Fruit fly (Drosophila melanogaster) whole organism, embryonic: ENCODE measurements around the gene CG31233.
"Not testable (repeated sequence)": the region's sequence is repeated elsewhere in the genome, so short reads cannot be mapped to it uniquely, and the experiment has no call there.

Experiments used
- Aef1 ChIP-seq: fragments of 200-800 bp; sonication (Bioruptor generic); IDR thresholded peaks from 3 replicates; pipeline ENCODE4 v1.3.6; 2022; ENCODE audit warnings: missing biosample characterization, missing genetic modification characterization
- Antp ChIP-seq: fragments of 200-800 bp; sonication (Bioruptor generic); optimal IDR thresholded peaks from 3 replicates; lab custom pipeline; 2016; ENCODE audit warnings: missing biosample characterization, missing genetic modification characterization
- Atf-2 ChIP-seq: fragments of 200-800 bp; sonication (Bioruptor generic); optimal IDR thresholded peaks from 2 replicates; lab custom pipeline; 2016; ENCODE audit warnings: missing biosample characterization, missing genetic modification characterization
- Blimp-1 ChIP-seq: fragments of 200-800 bp; sonication (Bioruptor generic); optimal IDR thresholded peaks from 3 replicates; lab custom pipeline; 2018; ENCODE audit warnings: missing biosample characterization, missing genetic modification characterization, mild to moderate bottlenecking, moderate library complexity, missing genetic modification reagents
- CG10366 ChIP-seq: fragments of 200-800 bp; sonication (Bioruptor generic); IDR thresholded peaks from 2 replicates; pipeline ENCODE4 v1.3.6; 2022; ENCODE audit warnings: missing biosample characterization, missing genetic modification characterization
- CG10979 ChIP-seq: fragments of 200-800 bp; sonication (Bioruptor generic); optimal IDR thresholded peaks from 2 replicates; lab custom pipeline; 2018; ENCODE audit warnings: missing biosample characterization, mild to moderate bottlenecking, missing genetic modification characterization, moderate library complexity
- CG11085 ChIP-seq: fragments of 200-800 bp; sonication (Bioruptor generic); IDR thresholded peaks from 2 replicates; pipeline ENCODE4 v1.3.6; 2022; ENCODE audit warnings: missing biosample characterization, missing genetic modification characterization
- CG12744 ChIP-seq: fragments of 200-800 bp; sonication (Bioruptor generic); optimal IDR thresholded peaks from 2 replicates; lab custom pipeline; 2016; ENCODE audit warnings: missing biosample characterization, missing genetic modification characterization
- CG1603 ChIP-seq: fragments of 200-800 bp; sonication (Bioruptor generic); optimal IDR thresholded peaks from 2 replicates; lab custom pipeline; 2019; ENCODE audit warnings: missing biosample characterization, mild to moderate bottlenecking, missing genetic modification characterization, moderate library complexity
- CG17328 ChIP-seq: fragments of 200-800 bp; sonication (Bioruptor generic); IDR thresholded peaks from 2 replicates; pipeline ENCODE4 v1.3.6; 2022; ENCODE audit warnings: missing biosample characterization, missing genetic modification characterization
- CG17912 ChIP-seq: fragments of 200-800 bp; sonication (Bioruptor generic); optimal IDR thresholded peaks from 2 replicates; lab custom pipeline; 2018; ENCODE audit warnings: missing biosample characterization, mild to moderate bottlenecking, missing genetic modification characterization
- CG2129 ChIP-seq: fragments of 200-800 bp; sonication (Bioruptor generic); IDR thresholded peaks from 2 replicates; pipeline ENCODE4 v1.3.6; 2022; ENCODE audit warnings: missing biosample characterization, missing genetic modification characterization; ENCODE audit not compliant: partially characterized antibody
- CG5245 ChIP-seq: fragments of 200-800 bp; sonication (Bioruptor generic); optimal IDR thresholded peaks from 3 replicates; lab custom pipeline; 2016; ENCODE audit warnings: missing biosample characterization, missing genetic modification characterization
- CG7963 ChIP-seq: fragments of 200-800 bp; sonication (Bioruptor generic); IDR thresholded peaks from 3 replicates; pipeline ENCODE4 v1.3.6; 2022; ENCODE audit warnings: missing biosample characterization, missing genetic modification characterization; ENCODE audit not compliant: partially characterized antibody
- CG8388 ChIP-seq: fragments of 200-800 bp; sonication (Bioruptor generic); optimal IDR thresholded peaks from 2 replicates; lab custom pipeline; 2019; ENCODE audit warnings: missing biosample characterization, mild to moderate bottlenecking, missing genetic modification characterization, moderate library complexity
- Dip3 ChIP-seq: fragments of 200-800 bp; sonication (Bioruptor generic); optimal IDR thresholded peaks from 3 replicates; lab custom pipeline; 2016; ENCODE audit warnings: missing biosample characterization, missing genetic modification characterization
- Ets65A ChIP-seq: fragments of 200-800 bp; sonication (Bioruptor generic); peaks from one replicate; lab custom pipeline; 2016; ENCODE audit warnings: missing biosample characterization, missing genetic modification characterization
- Hr3 ChIP-seq: fragments of 200-800 bp; sonication (Bioruptor generic); optimal IDR thresholded peaks from 3 replicates; lab custom pipeline; 2016; ENCODE audit warnings: missing biosample characterization, missing genetic modification characterization
- Hr51 ChIP-seq, 2 experiments: fragments of 200-800 bp; sonication (Bioruptor generic); optimal IDR thresholded peaks; 2 replicates in 1 of 2; 3 replicates in 1 of 2; lab custom pipeline; 2016 to 2018; ENCODE audit warnings: missing biosample characterization in 2 of 2, missing genetic modification characterization in 2 of 2, mild to moderate bottlenecking in 1 of 2, moderate library complexity in 1 of 2
- Lpt ChIP-seq: fragments of >200 bp; optimal IDR thresholded peaks from 2 replicates; lab custom pipeline; 2018; ENCODE audit warnings: missing biosample characterization, missing genetic modification characterization
- Med ChIP-seq: fragments of 200-800 bp; sonication (Bioruptor generic); peaks from one replicate; lab custom pipeline; 2016; ENCODE audit warnings: missing biosample characterization, missing genetic modification characterization, mild to moderate bottlenecking, inconsistent platforms, moderate library complexity
- NC2α ChIP-seq: fragments of 200-800 bp; sonication (Bioruptor generic); optimal IDR thresholded peaks from 2 replicates; lab custom pipeline; 2016; ENCODE audit warnings: missing biosample characterization, missing genetic modification characterization
- Nf-YA ChIP-seq: fragments of 200-800 bp; sonication (Bioruptor generic); IDR thresholded peaks from 2 replicates; pipeline ENCODE4 v1.3.6; 2022; ENCODE audit warnings: missing biosample characterization, missing genetic modification characterization
- Rfx ChIP-seq: fragments of 200-800 bp; sonication (Bioruptor generic); IDR thresholded peaks from 2 replicates; pipeline ENCODE4 v1.3.6; 2022; ENCODE audit warnings: missing biosample characterization, missing genetic modification characterization
- Rx ChIP-seq: fragments of 200-800 bp; sonication (Bioruptor generic); IDR thresholded peaks from 2 replicates; pipeline ENCODE4 v1.3.6; 2022; ENCODE audit warnings: missing biosample characterization, missing genetic modification characterization
- Sin3A ChIP-seq: fragments of >200 bp; optimal IDR thresholded peaks from 2 replicates; lab custom pipeline; 2018
- Sry-β ChIP-seq: fragments of 200-800 bp; sonication (Bioruptor generic); optimal IDR thresholded peaks from 2 replicates; lab custom pipeline; 2018; ENCODE audit warnings: missing biosample characterization, mild to moderate bottlenecking, missing genetic modification characterization, moderate library complexity
- ac ChIP-seq: fragments of 200-800 bp; sonication (Bioruptor generic); optimal IDR thresholded peaks from 3 replicates; lab custom pipeline; 2017; ENCODE audit warnings: missing biosample characterization, mild to moderate bottlenecking, missing genetic modification characterization
- bsh ChIP-seq, 2 experiments: fragments of 200-800 bp; sonication (Bioruptor generic); optimal IDR thresholded peaks; 2 replicates each; lab custom pipeline; 2017 to 2018; ENCODE audit warnings: mild to moderate bottlenecking in 2 of 2, missing biosample characterization in 2 of 2, missing genetic modification characterization in 2 of 2, moderate library complexity in 1 of 2
- chm ChIP-seq: fragments of 200-800 bp; sonication (Bioruptor generic); IDR thresholded peaks from 2 replicates; pipeline ENCODE4 v1.3.6; 2022; ENCODE audit warnings: missing biosample characterization, missing genetic modification characterization
- crc ChIP-seq: fragments of 200-800 bp; sonication (Bioruptor generic); optimal IDR thresholded peaks from 2 replicates; lab custom pipeline; 2016; ENCODE audit warnings: missing biosample characterization, missing genetic modification characterization
- dpn ChIP-seq, 2 experiments: fragments of 200-800 bp; sonication (Bioruptor generic); optimal IDR thresholded peaks; 3 replicates each; lab custom pipeline; 2016; ENCODE audit warnings: missing biosample characterization in 2 of 2, missing genetic modification characterization in 2 of 2
- ems ChIP-seq: fragments of 200-800 bp; sonication (Bioruptor generic); optimal IDR thresholded peaks from 3 replicates; lab custom pipeline; 2016; ENCODE audit warnings: missing biosample characterization, missing genetic modification characterization
- ewg ChIP-seq: fragments of 200-800 bp; sonication (Bioruptor generic); optimal IDR thresholded peaks from 3 replicates; lab custom pipeline; 2017; ENCODE audit warnings: mild to moderate bottlenecking, missing biosample characterization, missing genetic modification reagents, missing genetic modification characterization
- gcm2 ChIP-seq: fragments of 200-800 bp; sonication (Bioruptor generic); optimal IDR thresholded peaks from 2 replicates; lab custom pipeline; 2016; ENCODE audit warnings: missing biosample characterization, missing genetic modification characterization
- gem ChIP-seq: fragments of 200-800 bp; sonication (Bioruptor generic); optimal IDR thresholded peaks from 2 replicates; lab custom pipeline; 2019; ENCODE audit warnings: missing biosample characterization, mild to moderate bottlenecking, missing genetic modification characterization, moderate library complexity
- hkb ChIP-seq, 2 experiments: fragments of 200-800 bp in 1 of 2; fragments of >200 bp in 1 of 2; sonication (Bioruptor generic) in 1 of 2; IDR thresholded peaks in 1 of 2; optimal IDR thresholded peaks in 1 of 2; 2 replicates each; pipeline versions ENCODE4 v1.3.6 to Lab custom; 2017 to 2022; ENCODE audit warnings: missing biosample characterization in 1 of 2, missing genetic modification characterization in 1 of 2
- lov ChIP-seq, 2 experiments: fragments of 200-800 bp in 1 of 2; fragments of >200 bp in 1 of 2; sonication (Bioruptor generic) in 1 of 2; IDR thresholded peaks in 1 of 2; optimal IDR thresholded peaks in 1 of 2; 2 replicates in 1 of 2; 3 replicates in 1 of 2; pipeline versions ENCODE4 v1.3.6 to Lab custom; 2017 to 2022; ENCODE audit warnings: missing biosample characterization in 1 of 2, missing genetic modification characterization in 1 of 2
- mirr ChIP-seq: fragments of 200-800 bp; sonication (Bioruptor generic); optimal IDR thresholded peaks from 3 replicates; lab custom pipeline; 2018; ENCODE audit warnings: missing biosample characterization, mild to moderate bottlenecking, missing genetic modification characterization
- phol ChIP-seq: fragments of 200-800 bp; sonication (Bioruptor generic); optimal IDR thresholded peaks from 3 replicates; lab custom pipeline; 2018; ENCODE audit warnings: missing biosample characterization, mild to moderate bottlenecking, missing genetic modification characterization, moderate library complexity
- sens ChIP-seq: fragments of 200-800 bp; sonication (Bioruptor generic); peaks from one replicate; lab custom pipeline; 2016; ENCODE audit warnings: missing biosample characterization, missing genetic modification characterization
- seq ChIP-seq: fragments of 200-800 bp; sonication (Bioruptor generic); IDR thresholded peaks from 2 replicates; pipeline ENCODE4 v1.3.6; 2022; ENCODE audit warnings: missing biosample characterization, missing genetic modification characterization
- shn ChIP-seq: fragments of 200-800 bp; sonication (Bioruptor generic); optimal IDR thresholded peaks from 3 replicates; lab custom pipeline; 2016; ENCODE audit warnings: missing biosample characterization, missing genetic modification characterization
- sisA ChIP-seq: fragments of 200-800 bp; sonication (Bioruptor generic); IDR thresholded peaks from 2 replicates; pipeline ENCODE4 v1.3.6; 2022; ENCODE audit warnings: missing biosample characterization, missing genetic modification characterization
- tap ChIP-seq: fragments of 200-800 bp; optimal IDR thresholded peaks from 3 replicates; lab custom pipeline; 2019; ENCODE audit warnings: missing biosample characterization, mild to moderate bottlenecking, missing genetic modification characterization, moderate library complexity

Gene CG31233

dm6 chr3R:21732901-21733300, 16.8 kb upstream of the CG31233 start (continued):
- TF ChIP-seq gem (tag; lab: Kevin White, UChicago) (peak; percentile 30), CG1603 (peak; percentile 13), dpn (GFP tag; optimal IDR thresholded peaks at IDR 0.05; lab: Kevin White, UChicago) (peak in 1 of 2 experiments; percentile 0), Sin3A (no peak), Blimp-1 (GFP tag; lab: Kevin White, UChicago) (peak; percentile 62), phol (tag; lab: Kevin White, UChicago) (peak; percentile 25), CG10366 (GFP tag; lab: Robert Waterston, UW) (peak; percentile 25; the same call in 1 of the 2 replicates), NC2α (GFP tag; lab: Kevin White, UChicago) (no peak), sens (peak; percentile 69), bsh (GFP tag; optimal IDR thresholded peaks at IDR 0.05; lab: Kevin White, UChicago) (peak in 1 of 2 experiments; percentile 37), CG17328 (GFP tag; lab: Robert Waterston, UW) (peak; percentile 53), CG10979 (tag; lab: Kevin White, UChicago) (peak; percentile 44), Rx (GFP tag; lab: Robert Waterston, UW) (0 out of 2 replicates have a peak, but pooled peaks have one; percentile 22)
- TF ChIP-seq, all 482 proteins: peak for 43

dm6 chr3R:21736196-21736595, 13.5 kb upstream of the CG31233 start, which contains the start of gene Sfp93F:
Sfp93F (minus strand) TSS chr3R:21736296.
- TF ChIP-seq CG8388 (GFP tag; lab: Kevin White, UChicago); Dip3; tap (tag; lab: Kevin White, UChicago): not testable (repeated sequence)

DNA sequence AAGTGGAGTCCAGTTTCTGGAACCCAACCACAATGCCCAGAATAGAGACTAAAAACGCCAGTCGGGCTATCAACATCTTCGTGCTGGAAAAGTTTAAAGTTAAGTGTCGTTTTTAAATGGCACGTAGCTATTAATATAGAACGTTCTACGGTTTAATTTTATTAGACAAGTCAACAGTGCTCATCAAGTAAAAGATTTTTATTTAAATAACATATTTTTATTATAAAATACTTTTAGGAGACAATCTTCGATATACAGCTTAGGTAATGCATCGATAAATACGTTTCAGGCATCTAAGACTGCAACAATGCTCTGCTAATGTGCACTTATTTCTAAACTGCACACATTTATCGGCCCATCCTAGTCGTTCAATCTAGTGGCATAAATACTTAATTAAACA, 12.9 kb upstream of the CG31233 start, which contains the start of gene CG42869:
Gene CG42869, minus strand, starts transcription at position 101 of the 400 bp plus-strand sequence.
- TF ChIP-seq ewg (GFP tag; lab: Kevin White, UChicago), result no peak
- no peak for TF ChIP-seq CG17912 (GFP tag; lab: Kevin White, UChicago)
- peak; percentile 1 for TF ChIP-seq Ets65A (GFP tag; lab: Kevin White, UChicago)
- TF ChIP-seq ems (GFP tag; lab: Kevin White, UChicago), result no peak
- no peak for TF ChIP-seq CG2129 (GFP tag; lab: Robert Waterston, UW)
- no peak for TF ChIP-seq Aef1 (GFP tag; lab: Robert Waterston, UW)

DNA sequence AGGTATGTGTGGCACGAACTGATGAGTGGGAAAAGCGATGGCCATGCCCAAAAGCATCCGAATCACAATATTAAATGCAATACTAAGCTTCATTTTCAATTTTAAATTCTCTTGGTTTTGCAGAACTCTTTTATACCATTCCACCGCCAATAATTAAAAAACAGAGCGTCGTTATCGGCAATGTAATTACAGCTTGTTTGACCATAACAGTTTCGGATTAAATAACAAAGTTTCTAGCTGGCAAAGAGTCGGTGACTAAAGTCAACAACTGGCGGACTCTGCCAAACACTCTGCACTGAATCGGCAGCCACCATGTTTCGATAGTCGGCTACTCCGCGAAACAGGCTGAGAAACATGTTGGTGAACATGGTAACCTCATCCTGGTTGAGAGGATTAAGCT, 12.4 kb upstream of the CG31233 start, which contains the start of gene CG42870:
Gene CG42870, minus strand, starts transcription at position 101 of the 400 bp plus-strand sequence.
- TF ChIP-seq seq (GFP tag; lab: Robert Waterston, UW) (no peak), CG11085 (GFP tag; lab: Robert Waterston, UW) (no peak), Lpt (no peak), ac (no peak), Antp (GFP tag; lab: Kevin White, UChicago) (no peak), CG5245 (GFP tag; lab: Kevin White, UChicago) (no peak), Rfx (GFP tag; lab: Robert Waterston, UW) (no peak), hkb (optimal IDR thresholded peaks at IDR 0.05; lab: Kevin White, UChicago) (no peak), hkb (GFP tag; IDR thresholded peaks at IDR 0.05; lab: Robert Waterston, UW) (no peak), Sry-β (GFP tag; lab: Kevin White, UChicago) (no peak), mirr (GFP tag; lab: Kevin White, UChicago) (no peak)

DNA sequence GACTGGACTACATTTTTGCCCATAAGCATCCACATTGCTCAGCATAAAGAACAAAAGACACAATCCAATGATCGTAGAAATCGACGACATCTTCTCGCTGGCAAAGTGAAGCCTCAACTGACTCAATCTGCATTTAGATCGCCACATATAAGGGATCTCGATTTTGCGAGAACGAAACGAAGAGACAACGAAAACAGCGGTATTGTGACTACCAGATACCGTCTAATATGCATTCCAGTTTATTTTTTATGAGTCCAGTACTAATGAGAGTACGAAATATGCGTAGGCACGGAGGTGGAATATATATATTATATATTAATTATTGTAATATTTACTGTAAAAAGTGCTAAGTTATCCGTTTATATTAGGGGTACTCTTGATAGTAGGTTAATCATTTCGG, 10.6 kb upstream of the CG31233 start, which contains the start of gene CG34034:
Gene CG34034, minus strand, starts transcription at position 101 of the 400 bp plus-strand sequence.
- TF ChIP-seq lov (optimal IDR thresholded peaks at IDR 0.05; lab: Kevin White, UChicago) (no peak), lov (GFP tag; IDR thresholded peaks at IDR 0.05; lab: Robert Waterston, UW) (no peak), shn (no peak), Hr51 (GFP tag; optimal IDR thresholded peaks at IDR 0.05; lab: Kevin White, UChicago) (no peak), gcm2 (GFP tag; lab: Kevin White, UChicago) (no peak), Atf-2 (GFP tag; lab: Kevin White, UChicago) (no peak), CG12744 (GFP tag; lab: Kevin White, UChicago) (no peak), sisA (GFP tag; lab: Robert Waterston, UW) (no peak), Hr3 (GFP tag; lab: Kevin White, UChicago) (no peak), chm (GFP tag; lab: Robert Waterston, UW) (no peak), Nf-YA (GFP tag; lab: Robert Waterston, UW) (no peak), CG7963 (no peak), crc (GFP tag; lab: Kevin White, UChicago) (no peak), Med (GFP tag; lab: Kevin White, UChicago) (no peak)
